Fruit fly (Drosophila melanogaster) whole organism, pupa: ENCODE measurements around the gene nau.

Source experiments
- CG10348 ChIP-seq: fragments of 200-800 bp; sonication (Bioruptor generic); IDR thresholded peaks from 2 replicates; pipeline ENCODE4 v1.3.6; 2022; ENCODE audit warnings: missing biosample characterization, missing genetic modification characterization
- CG12605 ChIP-seq: fragments of 200-800 bp; sonication (Bioruptor generic); IDR thresholded peaks from 2 replicates; pipeline ENCODE4 v1.3.6; 2022; ENCODE audit warnings: missing biosample characterization, missing genetic modification characterization
- Pif1B ChIP-seq: fragments of 200-800 bp; sonication (Bioruptor generic); optimal IDR thresholded peaks from 3 replicates; lab custom pipeline; 2016; ENCODE audit warnings: missing biosample characterization, missing genetic modification characterization
- Snoo ChIP-seq: fragments of 200-800 bp; sonication (Bioruptor generic); optimal IDR thresholded peaks from 3 replicates; lab custom pipeline; 2017; ENCODE audit warnings: missing biosample characterization, mild to moderate bottlenecking, missing genetic modification characterization, inconsistent platforms
- fd96Ca ChIP-seq: fragments of 200-800 bp; sonication (Bioruptor generic); IDR thresholded peaks from 3 replicates; pipeline ENCODE4 v1.3.6; 2022; ENCODE audit warnings: missing biosample characterization, missing genetic modification characterization

DNA sequence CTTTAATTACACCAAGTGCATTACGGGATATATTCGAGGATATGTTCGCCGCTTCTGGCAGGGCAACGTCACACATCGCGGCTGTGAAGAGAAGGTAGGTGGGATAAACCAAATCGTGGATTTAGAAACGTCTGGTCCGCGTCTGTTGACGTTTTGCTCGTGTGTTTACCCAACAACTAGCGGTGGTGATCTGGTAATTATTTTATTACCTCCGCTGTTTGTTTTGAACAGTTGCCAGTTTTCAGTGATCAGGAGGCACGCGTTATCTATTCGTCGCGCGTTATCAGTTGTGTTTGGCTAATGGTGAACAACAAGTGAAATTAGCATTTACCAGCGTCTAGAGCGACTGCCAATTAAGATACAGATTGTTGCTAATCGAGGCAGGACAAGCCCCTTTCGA is 10.9 kb upstream of the nau start:
- TF ChIP-seq Pif1B (GFP tag; lab: Kevin White, UChicago) = no peak
- no peak for TF ChIP-seq CG10348 (GFP tag; lab: Robert Waterston, UW)
- no peak for TF ChIP-seq fd96Ca (GFP tag; lab: Robert Waterston, UW)
- no peak for TF ChIP-seq Snoo (tag; lab: Kevin White, UChicago)
- TF ChIP-seq CG12605 (GFP tag; lab: Robert Waterston, UW) = no peak
